Worm (Caenorhabditis elegans): ENCODE measurements around the gene sfxn-1.2.

The sfxn-1.2 gene

ce11 chrII:11234751-11235150 is 48.9 kb downstream of the sfxn-1.2 start, which contains the start of gene cox-15:
Gene cox-15 (minus strand): TSS chrII:11234952.
- TF ChIP-seq pag-3 (tag; optimal IDR thresholded peaks at IDR 0.05; ENCODE audit: borderline replicate concordance) (no peak), K09A11.1 (tag; optimal IDR thresholded peaks at IDR 0.05; ENCODE audit: insufficient read depth) (no peak), ttx-3 (tag; optimal IDR thresholded peaks at IDR 0.05) (no peak)

ce11 chrII:11236274-11236673 is 50.4 kb downstream of the sfxn-1.2 start, which contains the start of gene cchl-1:
Gene cchl-1 (minus strand): TSS chrII:11236387.
- TF ChIP-seq F13H6.1 (tag; optimal IDR thresholded peaks at IDR 0.05) = no peak
- peak; percentile 7 for TF ChIP-seq nfya-1 (tag; optimal IDR thresholded peaks at IDR 0.05)

ce11 chrII:11237099-11237498 is 51.3 kb downstream of the sfxn-1.2 start, which contains the start of gene fndc-1:
Gene fndc-1 (minus strand): TSS chrII:11237325.
- no peak for TF ChIP-seq che-1 (tag; optimal IDR thresholded peaks at IDR 0.05)
- no peak for TF ChIP-seq ztf-16 (tag; optimal IDR thresholded peaks at IDR 0.05)
- no peak for TF ChIP-seq hlh-6 (tag; optimal IDR thresholded peaks at IDR 0.05)
- no peak for TF ChIP-seq ceh-22 (tag; optimal IDR thresholded peaks at IDR 0.05)
- TF ChIP-seq C08G9.2 (tag; optimal IDR thresholded peaks at IDR 0.05) = no peak
- TF ChIP-seq nhr-232 (tag; optimal IDR thresholded peaks at IDR 0.05) = no peak
- no peak for TF ChIP-seq ahr-1 (tag; optimal IDR thresholded peaks at IDR 0.05)
- TF ChIP-seq ets-4 (tag; optimal IDR thresholded peaks at IDR 0.05) = no peak
- no peak for TF ChIP-seq sdc-2 (tag; optimal IDR thresholded peaks at IDR 0.05)
- TF ChIP-seq elt-2 (tag; optimal IDR thresholded peaks at IDR 0.05) = no peak
- TF ChIP-seq ceh-18 (tag; optimal IDR thresholded peaks at IDR 0.05) = no peak
- TF ChIP-seq unc-42 (tag; optimal IDR thresholded peaks at IDR 0.05) = no peak
